Worm (Caenorhabditis elegans) whole organism, L1 larva: Measurements from ENCODE around the gene lec-5.

Experiments used
- C16A3.4 ChIP-seq: fragments of 150-350 bp; optimal IDR thresholded peaks from 2 replicates; lab custom pipeline; 2014; ENCODE audit warnings: missing biosample characterization, missing genetic modification characterization
- C34B4.2 ChIP-seq: sonication (generic microtip); optimal IDR thresholded peaks from 2 replicates; lab custom pipeline; 2017; ENCODE audit warnings: mild to moderate bottlenecking, missing genetic modification characterization, missing compliant biosample characterization
- F16B12.6 ChIP-seq: fragments of 150-350 bp; optimal IDR thresholded peaks from 2 replicates; lab custom pipeline; 2014; ENCODE audit warnings: missing biosample characterization, missing genetic modification characterization
- aha-1 ChIP-seq: fragments of 150-350 bp; optimal IDR thresholded peaks from 2 replicates; lab custom pipeline; 2014; ENCODE audit warnings: missing biosample characterization, missing genetic modification characterization
- aly-2 ChIP-seq: fragments of 150-350 bp; optimal IDR thresholded peaks from 2 replicates; lab custom pipeline; 2014; ENCODE audit warnings: missing biosample characterization, missing genetic modification characterization
- blmp-1 ChIP-seq: fragments of 150-350 bp; optimal IDR thresholded peaks from 2 replicates; lab custom pipeline; 2014; ENCODE audit warnings: missing biosample characterization, missing genetic modification characterization
- ceh-82 ChIP-seq, 3 experiments: fragments of 150-350 bp in 1 of 3; sonication (generic microtip) in 2 of 3; optimal IDR thresholded peaks; 2 replicates each; lab custom pipeline; 2014 to 2017; ENCODE audit warnings: missing biosample characterization in 3 of 3, missing genetic modification characterization in 3 of 3
- ceh-88 ChIP-seq: fragments of 200-800 bp; sonication (Bioruptor generic); IDR thresholded peaks from 2 replicates; pipeline ENCODE4 v1.3.6; 2022; ENCODE audit warnings: missing genetic modification characterization, missing compliant biosample characterization
- ceh-90 ChIP-seq: sonication (generic microtip); optimal IDR thresholded peaks from 2 replicates; lab custom pipeline; 2016; ENCODE audit warnings: missing genetic modification characterization, missing compliant biosample characterization
- dpl-1 ChIP-seq, 3 experiments: fragments of 150-350 bp in 2 of 3; sonication (generic microtip) in 1 of 3; optimal IDR thresholded peaks; 2 replicates each; lab custom pipeline; 2014 to 2017; ENCODE audit warnings: missing biosample characterization in 3 of 3, missing genetic modification characterization in 3 of 3, missing genetic modification reagents in 3 of 3
- dsc-1 ChIP-seq: sonication (generic microtip); optimal IDR thresholded peaks from 2 replicates; lab custom pipeline; 2016; ENCODE audit warnings: mild to moderate bottlenecking, missing genetic modification characterization, missing compliant biosample characterization
- efl-1 ChIP-seq, 4 experiments: fragments of 150-350 bp; optimal IDR thresholded peaks in 3 of 4; peaks in 1 of 4; 1 replicate in 1 of 4; 2 replicates in 3 of 4; lab custom pipeline; 2014; ENCODE audit warnings: missing biosample characterization in 2 of 4, missing genetic modification characterization in 2 of 4, missing genetic modification reagents in 2 of 4
- egl-27 ChIP-seq, 2 experiments: fragments of 150-350 bp in 1 of 2; sonication (generic microtip); optimal IDR thresholded peaks; 3 replicates each; lab custom pipeline; 2017 to 2018; ENCODE audit warnings: missing biosample characterization in 2 of 2, missing genetic modification characterization in 2 of 2, missing genetic modification reagents in 2 of 2
- elt-2 ChIP-seq: sonication (generic microtip); optimal IDR thresholded peaks from 2 replicates; lab custom pipeline; 2016; ENCODE audit warnings: missing genetic modification characterization, mild to moderate bottlenecking, inconsistent platforms, missing compliant biosample characterization, missing genetic modification reagents
- elt-3 ChIP-seq, 6 experiments: fragments of 150-350 bp in 1 of 6; sonication (generic microtip); optimal IDR thresholded peaks; 2 replicates each; lab custom pipeline; 2017 to 2018; ENCODE audit warnings: missing biosample characterization in 6 of 6, missing genetic modification characterization in 6 of 6, inconsistent platforms in 1 of 6
- fkh-10 ChIP-seq: sonication (generic microtip); optimal IDR thresholded peaks from 2 replicates; lab custom pipeline; 2017; ENCODE audit warnings: missing biosample characterization, missing genetic modification reagents, missing genetic modification characterization
- fkh-8 ChIP-seq: sonication (generic microtip); optimal IDR thresholded peaks from 2 replicates; lab custom pipeline; 2016; ENCODE audit warnings: mild to moderate bottlenecking, missing genetic modification characterization, missing compliant biosample characterization
- fos-1 ChIP-seq: fragments of 150-350 bp; optimal IDR thresholded peaks from 2 replicates; lab custom pipeline; 2014; ENCODE audit warnings: missing biosample characterization, missing genetic modification characterization
- hlh-4 ChIP-seq: sonication (generic microtip); optimal IDR thresholded peaks from 2 replicates; lab custom pipeline; 2016; ENCODE audit warnings: mild to moderate bottlenecking, missing genetic modification characterization, missing compliant biosample characterization
- hpl-2 ChIP-seq: fragments of 150-350 bp; optimal IDR thresholded peaks from 2 replicates; lab custom pipeline; 2014; ENCODE audit warnings: missing biosample characterization, missing genetic modification reagents, missing genetic modification characterization
- irx-1 ChIP-seq: sonication (generic microtip); optimal IDR thresholded peaks from 2 replicates; lab custom pipeline; 2016; ENCODE audit warnings: missing genetic modification characterization, missing compliant biosample characterization
- isw-1 ChIP-seq: fragments of 200-800 bp; sonication (Bioruptor generic); IDR thresholded peaks from 2 replicates; pipeline ENCODE4 v1.3.6; 2022; ENCODE audit warnings: missing genetic modification characterization, missing compliant biosample characterization
- lin-13 ChIP-seq: fragments of 150-350 bp; optimal IDR thresholded peaks from 2 replicates; lab custom pipeline; 2014; ENCODE audit warnings: missing biosample characterization, missing genetic modification reagents, missing genetic modification characterization
- lin-14 ChIP-seq: fragments of 200-800 bp; sonication (Bioruptor generic); optimal IDR thresholded peaks from 2 replicates; lab custom pipeline; 2018; ENCODE audit warnings: mild to moderate bottlenecking, missing genetic modification characterization, moderate library complexity, missing compliant biosample characterization
- lin-15B ChIP-seq: fragments of 150-350 bp; sonication (generic microtip); optimal IDR thresholded peaks from 3 replicates; lab custom pipeline; 2014; ENCODE audit warnings: missing biosample characterization, missing genetic modification characterization
- lin-35 ChIP-seq, 2 experiments: fragments of 150-350 bp; optimal IDR thresholded peaks; 2 replicates each; lab custom pipeline; 2014; ENCODE audit warnings: missing biosample characterization in 2 of 2, missing genetic modification characterization in 2 of 2, missing genetic modification reagents in 2 of 2
- lin-39 ChIP-seq: fragments of 150-350 bp; optimal IDR thresholded peaks from 2 replicates; lab custom pipeline; 2014; ENCODE audit warnings: missing biosample characterization, missing genetic modification reagents, missing genetic modification characterization
- lir-3 ChIP-seq: sonication (generic microtip); optimal IDR thresholded peaks from 2 replicates; lab custom pipeline; 2016; ENCODE audit warnings: mild to moderate bottlenecking, missing genetic modification characterization, moderate library complexity, missing compliant biosample characterization; ENCODE audit not compliant: poor library complexity
- mab-9 ChIP-seq: fragments of 200-800 bp; sonication (Bioruptor generic); IDR thresholded peaks from 2 replicates; pipeline ENCODE4 v1.3.6; 2022; ENCODE audit warnings: missing genetic modification reagents, missing genetic modification characterization, missing compliant biosample characterization
- mdl-1 ChIP-seq, 2 experiments: fragments of 150-350 bp; optimal IDR thresholded peaks; 2 replicates each; lab custom pipeline; 2014 to 2017; ENCODE audit warnings: missing biosample characterization in 2 of 2, missing genetic modification characterization in 2 of 2, inconsistent platforms in 1 of 2
- mep-1 ChIP-seq: fragments of 150-350 bp; optimal IDR thresholded peaks from 2 replicates; lab custom pipeline; 2014; ENCODE audit warnings: missing biosample characterization, missing genetic modification characterization
- nhr-11 ChIP-seq: fragments of 150-350 bp; optimal IDR thresholded peaks from 2 replicates; lab custom pipeline; 2014; ENCODE audit warnings: missing biosample characterization, missing genetic modification characterization
- nhr-12 ChIP-seq: sonication (generic microtip); optimal IDR thresholded peaks from 2 replicates; lab custom pipeline; 2017; ENCODE audit warnings: missing biosample characterization, missing genetic modification characterization
- nhr-76 ChIP-seq: sonication (generic microtip); optimal IDR thresholded peaks from 2 replicates; lab custom pipeline; 2017; ENCODE audit warnings: missing biosample characterization, missing genetic modification characterization
- nhr-84 ChIP-seq: sonication (generic microtip); optimal IDR thresholded peaks from 2 replicates; lab custom pipeline; 2017; ENCODE audit warnings: missing biosample characterization, missing genetic modification characterization
- nhr-90 ChIP-seq: sonication (generic microtip); optimal IDR thresholded peaks from 2 replicates; lab custom pipeline; 2016; ENCODE audit warnings: mild to moderate bottlenecking, missing genetic modification characterization, missing compliant biosample characterization; ENCODE audit not compliant: poor library complexity
- pax-3 ChIP-seq: fragments of 200-800 bp; sonication (Bioruptor generic); optimal IDR thresholded peaks from 2 replicates; lab custom pipeline; 2018; ENCODE audit warnings: mild to moderate bottlenecking, missing genetic modification characterization, moderate library complexity, missing compliant biosample characterization
- pqm-1 ChIP-seq: sonication (generic microtip); optimal IDR thresholded peaks from 3 replicates; lab custom pipeline; 2017; ENCODE audit warnings: missing biosample characterization, missing genetic modification characterization
- rnt-1 ChIP-seq: sonication (generic microtip); optimal IDR thresholded peaks from 2 replicates; lab custom pipeline; 2016; ENCODE audit warnings: mild to moderate bottlenecking, missing genetic modification characterization, moderate library complexity, missing compliant biosample characterization
- snu-23 ChIP-seq: sonication (generic microtip); optimal IDR thresholded peaks from 2 replicates; lab custom pipeline; 2016; ENCODE audit warnings: missing genetic modification characterization, missing compliant biosample characterization
- sptf-1 ChIP-seq: fragments of 150-350 bp; optimal IDR thresholded peaks from 2 replicates; lab custom pipeline; 2014; ENCODE audit warnings: missing biosample characterization, missing genetic modification characterization
- sup-37 ChIP-seq: fragments of 200-800 bp; sonication (Bioruptor generic); optimal IDR thresholded peaks from 2 replicates; lab custom pipeline; 2018; ENCODE audit warnings: mild to moderate bottlenecking, missing genetic modification characterization, missing compliant biosample characterization
- tbx-2 ChIP-seq: sonication (generic microtip); optimal IDR thresholded peaks from 2 replicates; lab custom pipeline; 2016; ENCODE audit warnings: missing genetic modification characterization, missing compliant biosample characterization
- tlp-1 ChIP-seq: fragments of 150-350 bp; optimal IDR thresholded peaks from 2 replicates; lab custom pipeline; 2014; ENCODE audit warnings: missing biosample characterization, missing genetic modification characterization
- unc-130 ChIP-seq: fragments of 150-350 bp; optimal IDR thresholded peaks from 2 replicates; lab custom pipeline; 2017; ENCODE audit warnings: missing biosample characterization, missing genetic modification characterization, inconsistent platforms
- unc-30 ChIP-seq: sonication (generic microtip); optimal IDR thresholded peaks from 2 replicates; lab custom pipeline; 2017; ENCODE audit warnings: missing biosample characterization, missing genetic modification characterization
- unc-62 ChIP-seq: fragments of 150-350 bp; optimal IDR thresholded peaks from 2 replicates; lab custom pipeline; 2014; ENCODE audit warnings: missing biosample characterization, missing genetic modification reagents, missing genetic modification characterization
- unc-86 ChIP-seq: sonication (generic microtip); optimal IDR thresholded peaks from 2 replicates; lab custom pipeline; 2016; ENCODE audit warnings: missing genetic modification characterization, missing compliant biosample characterization
- vab-15 ChIP-seq: sonication (generic microtip); optimal IDR thresholded peaks from 2 replicates; lab custom pipeline; 2017; ENCODE audit warnings: missing genotype, mild to moderate bottlenecking, missing genetic modification characterization, missing compliant biosample characterization
- xbp-1 ChIP-seq: sonication (generic microtip); optimal IDR thresholded peaks from 2 replicates; lab custom pipeline; 2016; ENCODE audit warnings: missing genetic modification characterization, missing compliant biosample characterization
- zip-4 ChIP-seq: fragments of 200-800 bp; sonication (Bioruptor generic); optimal IDR thresholded peaks from 2 replicates; lab custom pipeline; 2018; ENCODE audit warnings: mild to moderate bottlenecking, missing genetic modification characterization, moderate library complexity, missing compliant biosample characterization
- ztf-4 ChIP-seq: fragments of 150-350 bp; optimal IDR thresholded peaks from 2 replicates; lab custom pipeline; 2014; ENCODE audit warnings: missing biosample characterization, missing genetic modification characterization

Gene lec-5

DNA sequence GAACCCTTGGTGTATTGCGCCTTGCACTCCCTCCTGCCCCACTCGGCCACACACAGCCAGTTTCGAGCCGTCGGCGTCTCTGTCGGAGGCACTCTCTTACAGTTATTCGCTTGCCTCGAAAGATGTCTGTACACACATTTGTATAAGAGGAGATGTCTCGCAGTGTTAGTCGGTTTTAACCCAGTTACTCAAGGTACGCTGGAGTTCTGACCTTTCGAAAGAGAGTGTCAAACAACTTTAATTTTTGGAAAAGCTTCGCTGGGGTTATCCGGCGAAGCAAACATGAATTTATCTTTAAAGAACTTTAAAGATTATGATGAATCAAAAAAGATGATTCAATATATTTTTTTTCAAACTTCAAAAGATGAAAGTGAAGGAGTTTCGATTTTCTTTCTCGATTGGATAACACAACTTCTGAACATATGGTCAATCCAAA is 3.8 kb upstream of the lec-5 start (continued):
- peak; percentile 73 for TF ChIP-seq tlp-1 (tag; lab: Kevin White, UChicago)
- TF ChIP-seq ztf-4, result peak; percentile 98
- TF ChIP-seq rnt-1 (tag; lab: Kevin White, UChicago), result peak; percentile 98
- TF ChIP-seq egl-27 (tag; optimal IDR thresholded peaks at IDR 0.05; lab: Kevin White, UChicago), result peak; percentile 86 to 97
- peak; percentile 99 for TF ChIP-seq C16A3.4
- TF ChIP-seq elt-3 (tag; optimal IDR thresholded peaks at IDR 0.05; lab: Kevin White, UChicago), result peak in 5 of 6 experiments; percentile 91 to 99 (median 95)
- TF ChIP-seq hpl-2 (GFP tag; lab: Kevin White, UChicago), result peak; percentile 99
- peak; percentile 85 for TF ChIP-seq nhr-84 (tag; lab: Kevin White, UChicago)
- TF ChIP-seq pqm-1 (tag; lab: Kevin White, UChicago), result peak; percentile 76
- TF ChIP-seq efl-1 (optimal IDR thresholded peaks at IDR 0.05; lab: Kevin White, UChicago), result peak; percentile 92
- TF ChIP-seq efl-1 (GFP tag; optimal IDR thresholded peaks at IDR 0.05 in 1 of 2; lab: Kevin White, UChicago), result peak; percentile 77 to 98
- TF ChIP-seq sptf-1 (tag; lab: Kevin White, UChicago), result no peak
- peak; percentile 46 to 94 for TF ChIP-seq mdl-1 (tag; optimal IDR thresholded peaks at IDR 0.05; lab: Kevin White, UChicago)
- peak; percentile 100 for TF ChIP-seq irx-1 (tag; lab: Kevin White, UChicago)
- peak; percentile 99 for TF ChIP-seq isw-1 (GFP tag; lab: Robert Waterston, UW)
- TF ChIP-seq hlh-4, result peak; percentile 79
- peak; percentile 82 for TF ChIP-seq unc-30 (tag; lab: Kevin White, UChicago)
- peak; percentile 82 to 84 (median 82) for TF ChIP-seq dpl-1 (GFP tag; optimal IDR thresholded peaks at IDR 0.05; lab: Kevin White, UChicago)
- peak; percentile 75 for TF ChIP-seq F16B12.6 (tag; lab: Kevin White, UChicago)
- peak; percentile 99 for TF ChIP-seq xbp-1 (tag; lab: Kevin White, UChicago)
- peak; percentile 81 for TF ChIP-seq C34B4.2 (tag; lab: Kevin White, UChicago)
- TF ChIP-seq dsc-1 (tag; lab: Kevin White, UChicago), result peak; percentile 100
- peak; percentile 93 for TF ChIP-seq vab-15
- TF ChIP-seq lin-13 (GFP tag; lab: Kevin White, UChicago), result peak; percentile 97
- peak; percentile 89 for TF ChIP-seq aha-1 (tag; lab: Kevin White, UChicago)
- TF ChIP-seq sup-37 (GFP tag; lab: Kevin White, UChicago), result peak; percentile 99
- TF ChIP-seq blmp-1 (tag; lab: Kevin White, UChicago), result peak; percentile 89
- peak; percentile 74 for TF ChIP-seq lin-15B (tag; lab: Kevin White, UChicago)
- peak; percentile 80 for TF ChIP-seq nhr-12
- TF ChIP-seq tbx-2 (tag; lab: Kevin White, UChicago), result peak; percentile 100
- peak; percentile 99 for TF ChIP-seq pax-3 (tag; lab: Kevin White, UChicago)
- peak; percentile 80 for TF ChIP-seq nhr-76 (tag; lab: Kevin White, UChicago)
- peak; percentile 100 for TF ChIP-seq fkh-8 (tag; lab: Kevin White, UChicago)
- peak; percentile 99 for TF ChIP-seq mep-1
- peak; percentile 99 for TF ChIP-seq lin-14
- TF ChIP-seq aly-2 (tag; lab: Kevin White, UChicago), result peak; percentile 99
- peak; percentile 100 for TF ChIP-seq snu-23
- peak; percentile 99 for TF ChIP-seq unc-86 (tag; lab: Kevin White, UChicago)
- TF ChIP-seq lin-35 (GFP tag; optimal IDR thresholded peaks at IDR 0.05; lab: Kevin White, UChicago), result peak; percentile 89 to 95
- TF ChIP-seq fos-1 (tag; lab: Kevin White, UChicago), result peak; percentile 98
- TF ChIP-seq nhr-11, result peak; percentile 98
- peak; percentile 95 for TF ChIP-seq zip-4 (GFP tag; lab: Kevin White, UChicago)
- TF ChIP-seq lin-39 (tag; lab: Kevin White, UChicago), result peak; percentile 99
- TF ChIP-seq lir-3 (tag; lab: Kevin White, UChicago), result peak; percentile 96
- TF ChIP-seq unc-62 (GFP tag; lab: Kevin White, UChicago), result no peak
- peak; percentile 99 for TF ChIP-seq mab-9 (GFP tag; lab: Robert Waterston, UW)
- peak; percentile 95 to 98 (median 98) for TF ChIP-seq ceh-82 (tag; optimal IDR thresholded peaks at IDR 0.05; lab: Kevin White, UChicago)
- peak; percentile 72 for TF ChIP-seq ceh-90
- TF ChIP-seq ceh-88 (GFP tag; lab: Robert Waterston, UW), result peak; percentile 99
- TF ChIP-seq unc-130 (tag; lab: Kevin White, UChicago), result peak; percentile 98
- peak; percentile 99 for TF ChIP-seq fkh-10 (GFP tag; lab: Kevin White, UChicago)
- TF ChIP-seq elt-2 (tag; lab: Kevin White, UChicago), result peak; percentile 100
- TF ChIP-seq nhr-90 (tag; lab: Kevin White, UChicago), result peak; percentile 100
